Worm (Caenorhabditis elegans) whole organism, L4 larva: ENCODE data around the gene srx-137.

Source experiments
- F10B5.3 ChIP-seq: sonication (generic microtip); optimal IDR thresholded peaks from 2 replicates; lab custom pipeline; 2016; ENCODE audit warnings: mild to moderate bottlenecking, missing genetic modification characterization, missing compliant biosample characterization
- F26F4.8 ChIP-seq: fragments of 200-800 bp; sonication (Bioruptor generic); conservative IDR thresholded peaks from 2 replicates; pipeline ENCODE4 v1.3.6; 2022; ENCODE audit warnings: missing genetic modification characterization, missing compliant biosample characterization
- F37D6.2 ChIP-seq: sonication (generic microtip); optimal IDR thresholded peaks from 2 replicates; lab custom pipeline; 2016; ENCODE audit warnings: mild to moderate bottlenecking, missing genetic modification characterization, missing compliant biosample characterization
- F44E2.7 ChIP-seq: fragments of 200-800 bp; sonication (Bioruptor generic); IDR thresholded peaks from 2 replicates; pipeline ENCODE4 v2.1.2; 2022; ENCODE audit warnings: missing genetic modification characterization, missing compliant biosample characterization
- R02D3.7 ChIP-seq: fragments of 150-350 bp; sonication (generic microtip); optimal IDR thresholded peaks from 3 replicates; lab custom pipeline; 2014; ENCODE audit warnings: missing biosample characterization, missing genetic modification characterization
- T20F7.1 ChIP-seq: fragments of 200-800 bp; sonication (Bioruptor generic); optimal IDR thresholded peaks from 2 replicates; lab custom pipeline; 2018; ENCODE audit warnings: mild to moderate bottlenecking, missing genetic modification characterization, missing compliant biosample characterization
- Y48G9A.11 ChIP-seq: fragments of 200-800 bp; sonication (Bioruptor generic); IDR thresholded peaks from 2 replicates; pipeline ENCODE4 v1.3.6; 2022; ENCODE audit warnings: missing genetic modification reagents, missing genetic modification characterization, missing compliant biosample characterization
- ZK546.5 ChIP-seq, 2 experiments: sonication (generic microtip); optimal IDR thresholded peaks; 2 replicates each; lab custom pipeline; 2017; ENCODE audit warnings: missing biosample characterization in 2 of 2, missing genetic modification characterization in 2 of 2
- aha-1 ChIP-seq: fragments of 150-350 bp; peaks from one replicate; lab custom pipeline; 2014; ENCODE audit warnings: missing biosample characterization, missing genetic modification characterization
- aly-2 ChIP-seq: sonication (generic microtip); optimal IDR thresholded peaks from 2 replicates; lab custom pipeline; 2018; ENCODE audit warnings: missing biosample characterization, missing genetic modification characterization
- arid-1 ChIP-seq: fragments of 200-800 bp; sonication (Bioruptor generic); conservative IDR thresholded peaks from 2 replicates; pipeline ENCODE4 v1.3.6; 2022; ENCODE audit warnings: missing genetic modification reagents, missing genetic modification characterization, missing compliant biosample characterization
- attf-4 ChIP-seq: sonication (generic microtip); optimal IDR thresholded peaks from 3 replicates; lab custom pipeline; 2017; ENCODE audit warnings: missing biosample characterization, missing genetic modification characterization
- ceh-20 ChIP-seq: fragments of 200-800 bp; sonication (Bioruptor generic); IDR thresholded peaks from 2 replicates; pipeline ENCODE4 v1.3.6; 2022; ENCODE audit warnings: missing genetic modification reagents, missing genetic modification characterization, missing compliant biosample characterization
- ceh-28 ChIP-seq: fragments of 150-350 bp; optimal IDR thresholded peaks from 2 replicates; lab custom pipeline; 2014; ENCODE audit warnings: missing biosample characterization, missing genetic modification reagents, missing genetic modification characterization
- ceh-32 ChIP-seq: sonication (generic microtip); optimal IDR thresholded peaks from 2 replicates; lab custom pipeline; 2016; ENCODE audit warnings: mild to moderate bottlenecking, missing genetic modification characterization, missing compliant biosample characterization; ENCODE audit not compliant: poor library complexity
- ceh-62 ChIP-seq: sonication (generic microtip); optimal IDR thresholded peaks from 2 replicates; lab custom pipeline; 2017; ENCODE audit warnings: missing biosample characterization, missing genetic modification characterization
- ceh-82 ChIP-seq: sonication (generic microtip); optimal IDR thresholded peaks from 2 replicates; lab custom pipeline; 2017; ENCODE audit warnings: missing biosample characterization, missing genetic modification characterization
- cey-2 ChIP-seq: sonication (generic microtip); optimal IDR thresholded peaks from 3 replicates; lab custom pipeline; 2017; ENCODE audit warnings: missing genetic modification characterization, mild to moderate bottlenecking, missing compliant biosample characterization, antibody characterized with exemption, borderline replicate concordance; ENCODE audit not compliant: insufficient read depth
- ctbp-1 ChIP-seq: fragments of 200-800 bp; sonication (Bioruptor generic); IDR thresholded peaks from 2 replicates; pipeline ENCODE4 v1.3.6; 2022; ENCODE audit warnings: missing genetic modification reagents, missing genetic modification characterization, missing compliant biosample characterization
- daf-16 ChIP-seq, 3 experiments: sonication (generic microtip); optimal IDR thresholded peaks; 2 replicates each; lab custom pipeline; 2016 to 2017; ENCODE audit warnings: missing genetic modification characterization in 3 of 3, missing genetic modification reagents in 3 of 3, mild to moderate bottlenecking in 2 of 3, missing compliant biosample characterization in 2 of 3, missing biosample characterization in 1 of 3, moderate library complexity in 1 of 3
- dmd-6 ChIP-seq: fragments of 200-800 bp; sonication (Bioruptor generic); IDR thresholded peaks from 2 replicates; pipeline ENCODE4 v1.3.6; 2022; ENCODE audit warnings: missing genetic modification reagents, missing genetic modification characterization, missing compliant biosample characterization
- dpl-1 ChIP-seq: fragments of 150-350 bp; optimal IDR thresholded peaks from 2 replicates; lab custom pipeline; 2014; ENCODE audit warnings: missing biosample characterization, missing genetic modification reagents, missing genetic modification characterization
- fkh-10 ChIP-seq: fragments of 150-350 bp; optimal IDR thresholded peaks from 2 replicates; lab custom pipeline; 2014; ENCODE audit warnings: missing biosample characterization, missing genetic modification reagents, missing genetic modification characterization
- fos-1 ChIP-seq: fragments of 150-350 bp; optimal IDR thresholded peaks from 2 replicates; lab custom pipeline; 2014; ENCODE audit warnings: missing biosample characterization, missing genetic modification characterization
- lin-15B ChIP-seq: fragments of 150-350 bp; sonication (generic microtip); optimal IDR thresholded peaks from 3 replicates; lab custom pipeline; 2014; ENCODE audit warnings: missing biosample characterization, missing genetic modification characterization
- lin-38 ChIP-seq: fragments of 200-800 bp; sonication (Bioruptor generic); IDR thresholded peaks from 2 replicates; pipeline ENCODE4 v1.3.6; 2022; ENCODE audit warnings: missing genetic modification reagents, missing genetic modification characterization, missing compliant biosample characterization
- lin-39 ChIP-seq: fragments of 150-350 bp; optimal IDR thresholded peaks from 2 replicates; lab custom pipeline; 2014; ENCODE audit warnings: missing biosample characterization, missing genetic modification reagents, missing genetic modification characterization
- lir-3 ChIP-seq: sonication (generic microtip); optimal IDR thresholded peaks from 2 replicates; lab custom pipeline; 2016; ENCODE audit warnings: mild to moderate bottlenecking, missing genetic modification characterization, missing compliant biosample characterization
- lsy-2 ChIP-seq, 2 experiments: fragments of 150-350 bp in 1 of 2; sonication (generic microtip) in 1 of 2; optimal IDR thresholded peaks; 2 replicates each; lab custom pipeline; 2014 to 2017; ENCODE audit warnings: missing biosample characterization in 2 of 2, missing genetic modification characterization in 2 of 2
- madf-5 ChIP-seq, 2 experiments: fragments of 200-800 bp; sonication (Bioruptor generic); IDR thresholded peaks; 2 replicates each; pipeline ENCODE4 v1.3.6; 2022; ENCODE audit warnings: missing compliant biosample characterization in 2 of 2, missing genetic modification characterization in 2 of 2
- madf-9 ChIP-seq: fragments of 200-800 bp; sonication (Bioruptor generic); conservative IDR thresholded peaks from 2 replicates; pipeline ENCODE4 v1.3.6; 2022; ENCODE audit warnings: missing genetic modification reagents, missing genetic modification characterization, missing compliant biosample characterization
- mdl-1 ChIP-seq, 2 experiments: fragments of 150-350 bp in 1 of 2; sonication (generic microtip) in 1 of 2; optimal IDR thresholded peaks; 2 replicates each; lab custom pipeline; 2014 to 2017; ENCODE audit warnings: missing biosample characterization in 2 of 2, missing genetic modification characterization in 2 of 2
- mdt-29 ChIP-seq: fragments of 200-800 bp; sonication (Bioruptor generic); IDR thresholded peaks from 2 replicates; pipeline ENCODE4 v1.3.6; 2022; ENCODE audit warnings: missing genetic modification reagents, missing genetic modification characterization, missing compliant biosample characterization
- mxl-3 ChIP-seq: fragments of 200-800 bp; sonication (Bioruptor generic); optimal IDR thresholded peaks from 2 replicates; lab custom pipeline; 2018; ENCODE audit warnings: mild to moderate bottlenecking, missing genetic modification characterization, missing compliant biosample characterization
- nhr-102 ChIP-seq: sonication (generic microtip); optimal IDR thresholded peaks from 2 replicates; lab custom pipeline; 2016; ENCODE audit warnings: mild to moderate bottlenecking, missing genetic modification characterization, moderate library complexity, missing compliant biosample characterization
- nhr-11 ChIP-seq: fragments of 150-350 bp; optimal IDR thresholded peaks from 2 replicates; lab custom pipeline; 2014; ENCODE audit warnings: missing biosample characterization, missing genetic modification characterization
- nhr-25 ChIP-seq: sonication (generic microtip); optimal IDR thresholded peaks from 2 replicates; lab custom pipeline; 2017; ENCODE audit warnings: missing genetic modification characterization, mild to moderate bottlenecking, missing compliant biosample characterization, antibody characterized with exemption, moderate library complexity, borderline replicate concordance; ENCODE audit not compliant: insufficient read depth
- nhr-48 ChIP-seq: sonication (generic microtip); optimal IDR thresholded peaks from 2 replicates; lab custom pipeline; 2016; ENCODE audit warnings: mild to moderate bottlenecking, missing genetic modification characterization, missing compliant biosample characterization
- nhr-77 ChIP-seq: fragments of 150-350 bp; optimal IDR thresholded peaks from 2 replicates; lab custom pipeline; 2014; ENCODE audit warnings: missing biosample characterization, missing genetic modification characterization
- pha-4 ChIP-seq, 2 experiments: fragments of 150-350 bp in 1 of 2; fragments of 200-800 bp in 1 of 2; sonication (Bioruptor generic) in 1 of 2; IDR thresholded peaks in 1 of 2; optimal IDR thresholded peaks in 1 of 2; 2 replicates each; pipeline versions ENCODE4 v1.3.6 to Lab custom; 2014 to 2022; ENCODE audit warnings: missing genetic modification characterization in 2 of 2, missing genetic modification reagents in 2 of 2, missing biosample characterization in 1 of 2, missing compliant biosample characterization in 1 of 2
- saeg-2 ChIP-seq: fragments of 200-800 bp; sonication (Bioruptor generic); IDR thresholded peaks from 2 replicates; pipeline ENCODE4 v1.3.6; 2022; ENCODE audit warnings: missing genetic modification reagents, missing genetic modification characterization, missing compliant biosample characterization
- set-16 ChIP-seq: fragments of 200-800 bp; sonication (Bioruptor generic); IDR thresholded peaks from 2 replicates; pipeline ENCODE4 v1.3.6; 2022; ENCODE audit warnings: missing genetic modification reagents, missing genetic modification characterization, missing compliant biosample characterization
- snpc-1.2 ChIP-seq: fragments of 200-800 bp; sonication (Bioruptor generic); IDR thresholded peaks from 2 replicates; pipeline ENCODE4 v1.3.6; 2022; ENCODE audit warnings: missing genetic modification reagents, missing genetic modification characterization, missing compliant biosample characterization
- snpc-4 ChIP-seq: fragments of 150-350 bp; optimal IDR thresholded peaks from 2 replicates; lab custom pipeline; 2014; ENCODE audit warnings: missing biosample characterization, missing genetic modification characterization
- tra-1 ChIP-seq: fragments of 200-800 bp; sonication (Bioruptor generic); IDR thresholded peaks from 2 replicates; pipeline ENCODE4 v1.3.6; 2022; ENCODE audit warnings: missing genetic modification reagents, missing genetic modification characterization, missing compliant biosample characterization
- vab-7 ChIP-seq: fragments of 200-800 bp; sonication (Bioruptor generic); IDR thresholded peaks from 2 replicates; pipeline ENCODE4 v1.3.6; 2022; ENCODE audit warnings: missing genetic modification reagents, missing genetic modification characterization, missing compliant biosample characterization
- zfp-2 ChIP-seq: sonication (generic microtip); optimal IDR thresholded peaks from 2 replicates; lab custom pipeline; 2016; ENCODE audit warnings: mild to moderate bottlenecking, missing genetic modification characterization, missing compliant biosample characterization
- zip-11 ChIP-seq: fragments of 200-800 bp; sonication (Bioruptor generic); IDR thresholded peaks from 2 replicates; pipeline ENCODE4 v1.3.6; 2022; ENCODE audit warnings: missing genetic modification characterization, missing compliant biosample characterization
- ztf-11 ChIP-seq: fragments of 150-350 bp; optimal IDR thresholded peaks from 2 replicates; lab custom pipeline; 2014; ENCODE audit warnings: missing biosample characterization, missing genetic modification characterization
- ztf-7 ChIP-seq: fragments of 150-350 bp; optimal IDR thresholded peaks from 2 replicates; lab custom pipeline; 2014; ENCODE audit warnings: missing biosample characterization, missing genetic modification characterization

The srx-137 gene

DNA sequence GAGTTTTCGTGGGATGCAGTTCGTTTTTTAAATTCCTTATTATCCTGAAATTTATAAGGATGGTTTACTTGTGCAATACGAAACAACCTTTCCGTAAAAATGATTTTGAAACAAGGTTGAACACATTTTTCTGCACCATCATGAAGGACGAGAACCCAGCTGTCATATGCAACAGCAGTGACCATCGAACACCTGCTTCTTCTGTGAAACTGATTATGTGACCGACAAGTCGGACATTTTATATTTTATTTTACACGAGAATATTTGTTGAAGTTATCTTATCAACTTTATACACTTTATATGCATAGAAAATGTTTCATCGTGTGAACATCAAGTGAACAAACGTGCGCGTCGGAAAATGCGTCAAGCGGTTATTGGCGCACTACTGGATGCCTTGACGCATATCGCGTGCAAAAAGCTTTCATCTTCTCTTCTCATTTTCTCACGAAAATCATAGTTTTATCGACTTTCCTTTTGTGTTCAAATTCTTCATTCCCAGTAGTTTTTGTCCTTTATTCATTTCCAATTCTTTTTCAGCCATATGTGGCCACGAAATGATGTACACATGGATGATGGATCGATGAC lies 43.7 kb upstream of the srx-137 start, which contains the start of gene sel-10 (continued):
- TF ChIP-seq R02D3.7 (tag; lab: Kevin White, UChicago), result no peak
- peak; percentile 30; the same call in 1 of the 2 replicates for TF ChIP-seq pha-4 (GFP tag; IDR thresholded peaks at IDR 0.05; lab: Robert Waterston, UW)
- TF ChIP-seq pha-4 (tag; optimal IDR thresholded peaks at IDR 0.05; lab: Kevin White, UChicago), result peak; percentile 47
- TF ChIP-seq mdl-1 (tag; optimal IDR thresholded peaks at IDR 0.05; lab: Kevin White, UChicago), result no peak
- no peak for TF ChIP-seq ceh-20
- TF ChIP-seq aly-2 (tag; lab: Kevin White, UChicago), result no peak
- TF ChIP-seq aha-1 (tag; lab: Kevin White, UChicago), result peak; percentile 98
- no peak for TF ChIP-seq lir-3
- no peak for TF ChIP-seq snpc-4 (tag; lab: Kevin White, UChicago)
- TF ChIP-seq fkh-10 (GFP tag; lab: Kevin White, UChicago), result no peak
- peak; percentile 76 for TF ChIP-seq dpl-1 (GFP tag; lab: Kevin White, UChicago)
- TF ChIP-seq T20F7.1 (GFP tag; lab: Kevin White, UChicago), result peak; percentile 67
- no peak for TF ChIP-seq Y48G9A.11 (GFP tag; lab: Robert Waterston, UW)
- TF ChIP-seq set-16 (GFP tag; lab: Robert Waterston, UW), result no peak
- no peak for TF ChIP-seq cey-2 (tag; lab: Kevin White, UChicago)
- peak; percentile 36 for TF ChIP-seq F37D6.2 (tag; lab: Kevin White, UChicago)
- no peak for TF ChIP-seq ztf-11
- TF ChIP-seq fos-1 (tag; lab: Kevin White, UChicago), result no peak
- no peak for TF ChIP-seq ceh-32 (tag; lab: Kevin White, UChicago)
- no peak for TF ChIP-seq tra-1 (GFP tag; lab: Robert Waterston, UW)
- no peak for TF ChIP-seq F26F4.8 (GFP tag; lab: Robert Waterston, UW)
- TF ChIP-seq vab-7 (GFP tag; lab: Robert Waterston, UW), result no peak
- peak in 1 of 2 experiments; percentile 83 for TF ChIP-seq lsy-2 (tag; optimal IDR thresholded peaks at IDR 0.05; lab: Kevin White, UChicago)
- no peak for TF ChIP-seq zfp-2
- no peak for TF ChIP-seq lin-39 (tag; lab: Kevin White, UChicago)
- no peak for TF ChIP-seq ZK546.5 (tag; optimal IDR thresholded peaks at IDR 0.05; lab: Kevin White, UChicago)
- no peak for TF ChIP-seq daf-16 (GFP tag; optimal IDR thresholded peaks at IDR 0.05; lab: Kevin White, UChicago)
- TF ChIP-seq daf-16 (tag; optimal IDR thresholded peaks at IDR 0.05; lab: Kevin White, UChicago), result peak; percentile 38
- no peak for TF ChIP-seq lin-38 (GFP tag; lab: Robert Waterston, UW)
- TF ChIP-seq attf-4 (tag; lab: Kevin White, UChicago), result no peak
- TF ChIP-seq madf-9, result no peak
- TF ChIP-seq lin-15B (tag; lab: Kevin White, UChicago), result no peak
- TF ChIP-seq dmd-6, result peak; percentile 70
- TF ChIP-seq nhr-11 (tag; lab: Kevin White, UChicago), result peak; percentile 60
- TF ChIP-seq nhr-102 (tag; lab: Kevin White, UChicago), result no peak
- TF ChIP-seq zip-11 (GFP tag; lab: Robert Waterston, UW), result no peak
- peak; percentile 36 for TF ChIP-seq nhr-48 (tag; lab: Kevin White, UChicago)
- TF ChIP-seq saeg-2 (GFP tag; lab: Robert Waterston, UW), result no peak
- TF ChIP-seq mxl-3 (GFP tag; lab: Kevin White, UChicago), result peak; percentile 57
- no peak for TF ChIP-seq ceh-28
- peak; percentile 23 for TF ChIP-seq F10B5.3 (tag; lab: Kevin White, UChicago)
- TF ChIP-seq nhr-77 (tag; lab: Kevin White, UChicago), result no peak
- no peak for TF ChIP-seq madf-5 (GFP tag; IDR thresholded peaks at IDR 0.05; lab: Robert Waterston, UW)
- 0 out of 2 replicates have a peak, but pooled peaks have one; percentile 33 for TF ChIP-seq arid-1 (GFP tag; lab: Robert Waterston, UW)
- no peak for TF ChIP-seq nhr-25
- TF ChIP-seq F44E2.7 (GFP tag; lab: Robert Waterston, UW), result no peak
- TF ChIP-seq ztf-7 (tag; lab: Kevin White, UChicago), result no peak
- TF ChIP-seq ceh-62 (tag; lab: Kevin White, UChicago), result no peak
- TF ChIP-seq ceh-82, result no peak
- no peak for TF ChIP-seq ctbp-1 (GFP tag; lab: Robert Waterston, UW)
- no peak for TF ChIP-seq snpc-1.2 (GFP tag; lab: Robert Waterston, UW)
- no peak for TF ChIP-seq mdt-29
